Worm (Caenorhabditis elegans) whole organism, mixed stage, embryonic: ENCODE results near the gene C01G5.25.
"Not testable (repeated sequence)": the region's sequence is repeated elsewhere in the genome, so short reads cannot be mapped to it uniquely, and the experiment has no call there.

Source experiments
- blmp-1 ChIP-seq: fragments of 150-350 bp; optimal IDR thresholded peaks from 2 replicates; lab custom pipeline; 2014; ENCODE audit warnings: missing biosample characterization, missing genetic modification characterization
- ceh-39 ChIP-seq: fragments of 150-350 bp; optimal IDR thresholded peaks from 2 replicates; lab custom pipeline; 2014; ENCODE audit warnings: missing biosample characterization, missing genetic modification characterization
- drap-1 ChIP-seq: fragments of 200-800 bp; sonication (Bioruptor generic); optimal IDR thresholded peaks from 3 replicates; lab custom pipeline; 2018; ENCODE audit warnings: mild to moderate bottlenecking, missing genetic modification characterization, missing compliant biosample characterization
- flh-1 ChIP-seq: fragments of 200-800 bp; sonication (Bioruptor generic); optimal IDR thresholded peaks from 2 replicates; lab custom pipeline; 2018; ENCODE audit warnings: mild to moderate bottlenecking, missing genetic modification characterization, moderate library complexity, missing compliant biosample characterization
- lsy-2 ChIP-seq: fragments of 150-350 bp; optimal IDR thresholded peaks from 2 replicates; lab custom pipeline; 2014; ENCODE audit warnings: missing biosample characterization, missing genetic modification characterization
- nhr-2 ChIP-seq: fragments of 150-350 bp; optimal IDR thresholded peaks from 2 replicates; lab custom pipeline; 2014; ENCODE audit warnings: missing biosample characterization, missing genetic modification characterization
- nhr-237 ChIP-seq: fragments of 150-350 bp; optimal IDR thresholded peaks from 2 replicates; lab custom pipeline; 2014; ENCODE audit warnings: missing biosample characterization, missing genetic modification characterization
- nhr-28 ChIP-seq: fragments of 150-350 bp; optimal IDR thresholded peaks from 2 replicates; lab custom pipeline; 2014; ENCODE audit warnings: missing biosample characterization, missing genetic modification characterization
- nhr-76 ChIP-seq: sonication (generic microtip); optimal IDR thresholded peaks from 2 replicates; lab custom pipeline; 2017; ENCODE audit warnings: missing biosample characterization, missing genetic modification characterization
- unc-62 ChIP-seq: fragments of 150-350 bp; optimal IDR thresholded peaks from 2 replicates; lab custom pipeline; 2014; ENCODE audit warnings: missing biosample characterization, missing genetic modification reagents, missing genetic modification characterization

DNA sequence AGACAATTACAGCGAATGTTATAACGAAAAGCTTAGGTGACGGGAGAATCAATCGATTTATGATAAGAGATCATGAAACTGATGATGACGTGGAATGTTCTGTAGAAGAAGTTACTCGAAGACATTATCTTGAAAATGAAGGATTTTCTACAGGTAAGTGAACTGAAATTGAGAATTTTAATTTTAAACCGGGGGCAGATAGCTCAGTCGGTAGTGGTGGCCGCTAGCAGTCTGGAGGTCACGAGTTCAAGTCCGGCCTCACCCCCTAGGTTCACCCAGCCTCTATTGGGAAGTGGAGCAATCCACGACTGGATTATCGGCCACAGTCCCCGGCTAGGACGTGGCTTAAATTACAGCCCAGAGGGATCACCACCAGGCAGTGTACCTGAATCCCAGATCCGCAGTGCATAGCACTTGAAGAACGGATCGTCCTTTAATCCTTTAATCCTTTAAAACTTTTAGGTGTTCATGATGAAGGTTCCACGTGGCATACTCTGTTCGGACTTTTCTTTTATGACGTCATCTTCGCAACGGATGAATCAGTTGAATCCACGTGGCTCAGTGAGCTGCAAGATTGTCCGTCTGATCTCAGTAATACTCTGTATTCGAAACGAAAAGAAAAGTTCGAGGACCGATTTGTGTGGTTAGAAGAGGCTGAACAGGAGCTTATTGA lies 10.0 kb downstream of the C01G5.25 start:
- not testable (repeated sequence) for TF ChIP-seq ceh-39 (tag; lab: Kevin White, UChicago); nhr-2 (tag; lab: Kevin White, UChicago); blmp-1; drap-1; lsy-2 (tag; lab: Kevin White, UChicago); nhr-76 (tag; lab: Kevin White, UChicago); unc-62; nhr-237; nhr-28; flh-1 (GFP tag; lab: Kevin White, UChicago)
